Worm (Caenorhabditis elegans): ENCODE data around the gene gcs-1.

Gene gcs-1

ce11 chrII:9041306-9041705, 3.2 kb upstream of the gcs-1 start, which contains the start of gene F37B12.3:
Gene F37B12.3, minus strand, starts transcription at chrII:9041406.
- TF ChIP-seq attf-4 (tag; optimal IDR thresholded peaks at IDR 0.05) = no peak
- TF ChIP-seq ces-1 (GFP tag; optimal IDR thresholded peaks at IDR 0.05) = no peak
- no peak for TF ChIP-seq lim-7 (GFP tag; IDR thresholded peaks at IDR 0.05)
- TF ChIP-seq lin-29 (GFP tag; IDR thresholded peaks at IDR 0.05) = no peak
- TF ChIP-seq zfp-3 (GFP tag; conservative IDR thresholded peaks at IDR 0.05) = no peak
- TF ChIP-seq daf-19 (GFP tag; conservative IDR thresholded peaks at IDR 0.05) = no peak
- no peak for TF ChIP-seq saeg-2 (GFP tag; IDR thresholded peaks at IDR 0.05)
- TF ChIP-seq dmd-8 (GFP tag; IDR thresholded peaks at IDR 0.05) = no peak
- no peak for TF ChIP-seq ztf-11 (tag; optimal IDR thresholded peaks at IDR 0.05)
- no peak for TF ChIP-seq snpc-1.2 (GFP tag; IDR thresholded peaks at IDR 0.05)
- no peak for TF ChIP-seq madf-5 (GFP tag; IDR thresholded peaks at IDR 0.05)
- no peak for TF ChIP-seq Y5F2A.4 (GFP tag; optimal IDR thresholded peaks at IDR 0.05)
- TF ChIP-seq vab-7 (GFP tag; IDR thresholded peaks at IDR 0.05) = no peak
- TF ChIP-seq nhr-77 (tag; optimal IDR thresholded peaks at IDR 0.05) = no peak
- no peak for TF ChIP-seq ceh-82 (tag; optimal IDR thresholded peaks at IDR 0.05)
- no peak for TF ChIP-seq nhr-237 (tag; optimal IDR thresholded peaks at IDR 0.05)
- TF ChIP-seq spr-1 (tag; optimal IDR thresholded peaks at IDR 0.05) = no peak

- no peak for TF ChIP-seq daf-16 (GFP tag; optimal IDR thresholded peaks at IDR 0.05)
- peak; percentile 31 for TF ChIP-seq daf-16 (tag; optimal IDR thresholded peaks at IDR 0.05)
- no peak for TF ChIP-seq snpc-1.2 (GFP tag; IDR thresholded peaks at IDR 0.05)
- TF ChIP-seq saeg-2 (GFP tag; IDR thresholded peaks at IDR 0.05) = no peak
- TF ChIP-seq pqm-1 (tag; optimal IDR thresholded peaks at IDR 0.05) = peak; percentile 23
These were observed 635 bp upstream of the gcs-1 start for ce11 chrII:9038736-9039135.

- no peak for TF ChIP-seq fkh-10 (GFP tag; optimal IDR thresholded peaks at IDR 0.05)
- peak; percentile 24 for TF ChIP-seq aha-1 (tag)
- TF ChIP-seq lir-3 (tag; optimal IDR thresholded peaks at IDR 0.05) = no peak
- TF ChIP-seq daf-8 (GFP tag; IDR thresholded peaks at IDR 0.05) = no peak
- peak; percentile 51 for TF ChIP-seq nhr-28 (tag; optimal IDR thresholded peaks at IDR 0.05)
- no peak for TF ChIP-seq nhr-237 (tag; optimal IDR thresholded peaks at IDR 0.05)
- no peak for TF ChIP-seq duxl-1 (tag; optimal IDR thresholded peaks at IDR 0.05; ENCODE audit: poor library complexity)
- TF ChIP-seq lin-29 (GFP tag; IDR thresholded peaks at IDR 0.05) = no peak
- no peak for TF ChIP-seq nhr-25 (tag; optimal IDR thresholded peaks at IDR 0.05; ENCODE audit: borderline replicate concordance, insufficient read depth)
- peak; percentile 31 for TF ChIP-seq hlh-11 (tag; optimal IDR thresholded peaks at IDR 0.05)
- TF ChIP-seq lin-1 (GFP tag; IDR thresholded peaks at IDR 0.05) = no peak
- TF ChIP-seq lim-7 (GFP tag; IDR thresholded peaks at IDR 0.05) = no peak
These were observed 5.1 kb downstream of the gcs-1 start for ce11 chrII:9033034-9033433.

- TF ChIP-seq Y75B8A.6 (GFP tag; IDR thresholded peaks at IDR 0.05) (no peak), hlh-30 (tag; optimal IDR thresholded peaks at IDR 0.05; ENCODE audit: insufficient read depth) (peak; percentile 1), unc-62 (GFP tag; optimal IDR thresholded peaks at IDR 0.05 in 1 of 2) (peak in 1 of 2 experiments; percentile 81), unc-62 (tag; optimal IDR thresholded peaks at IDR 0.05) (no peak)
These were observed 6.2 kb downstream of the gcs-1 start for ce11 chrII:9031891-9032290.

- TF ChIP-seq hmg-1.1 (GFP tag; IDR thresholded peaks at IDR 0.05) = no peak
- no peak for TF ChIP-seq arid-1 (GFP tag; conservative IDR thresholded peaks at IDR 0.05)
- no peak for TF ChIP-seq ztf-11 (tag; optimal IDR thresholded peaks at IDR 0.05)
- peak; percentile 97 for TF ChIP-seq aha-1 (tag)
- no peak for TF ChIP-seq hif-1 (tag; optimal IDR thresholded peaks at IDR 0.05)
- TF ChIP-seq mep-1 (tag; optimal IDR thresholded peaks at IDR 0.05) = no peak
- TF ChIP-seq lin-1 (GFP tag; IDR thresholded peaks at IDR 0.05) = no peak
- TF ChIP-seq mdl-1 (tag; optimal IDR thresholded peaks at IDR 0.05) = peak in 1 of 2 experiments; percentile 15
- TF ChIP-seq set-16 (GFP tag; IDR thresholded peaks at IDR 0.05) = no peak
These were observed 8.9 kb downstream of the gcs-1 start, which contains the start of gene F37B12.1 for ce11 chrII:9029218-9029672. Gene F37B12.1, minus strand, starts transcription at chrII:9029268.

Data from whole organism, L4 larva.